Worm (Caenorhabditis elegans): ENCODE measurements around the gene hyl-2.

DNA sequence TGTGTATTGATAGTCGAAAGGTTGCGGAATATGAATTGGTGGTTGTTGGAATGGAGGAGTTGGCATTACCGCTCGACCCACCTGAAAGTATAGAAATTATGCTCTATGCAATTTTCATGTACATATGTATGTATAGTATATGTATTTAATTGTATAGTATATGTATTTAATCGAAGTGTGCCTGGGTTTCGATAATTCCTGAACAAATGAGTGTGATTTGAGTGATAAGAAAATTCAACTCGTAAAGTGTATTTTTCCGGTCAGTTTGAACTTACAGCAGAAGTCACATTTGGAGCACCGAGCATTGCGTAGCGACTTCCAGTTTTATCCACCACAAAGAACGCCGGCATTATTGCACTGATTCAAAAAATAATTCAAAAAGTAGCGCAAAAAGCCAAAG, 40.6 kb downstream of the hyl-2 start:
- TF ChIP-seq pha-4 (tag; optimal IDR thresholded peaks at IDR 0.05), result no peak
- no peak for TF ChIP-seq sptf-1 (tag; optimal IDR thresholded peaks at IDR 0.05)
- no peak for TF ChIP-seq lin-13 (tag; optimal IDR thresholded peaks at IDR 0.05)
- no peak for TF ChIP-seq nhr-28 (tag; optimal IDR thresholded peaks at IDR 0.05)
